Worm (Caenorhabditis elegans): Measurements from ENCODE around the gene cdk-11.2.
A peak's percentile ranks its signal among the peaks of the same experiment; 100 is the strongest.

cdk-11.2 gene

DNA sequence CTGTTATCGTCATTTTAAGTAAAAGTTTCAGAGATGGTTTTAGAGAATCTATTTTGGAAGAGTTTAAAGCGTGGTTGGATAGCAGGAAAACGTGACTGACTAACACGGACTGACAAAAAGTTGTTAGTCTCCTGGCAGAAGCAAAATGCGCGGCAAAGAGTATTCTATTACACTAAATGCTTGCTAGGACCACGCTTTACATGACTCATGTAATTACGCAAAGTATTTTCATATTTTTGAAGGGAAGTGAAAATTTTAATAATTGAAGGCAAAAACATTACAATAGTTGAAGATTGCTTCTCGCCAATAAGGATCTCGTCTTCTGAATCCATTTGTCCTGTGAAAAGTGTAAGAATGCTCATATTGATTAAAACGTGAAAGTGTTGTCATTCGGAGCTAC, 13.4 kb downstream of the cdk-11.2 start, which contains the start of gene gur-3:
Gene gur-3 (minus strand): TSS at position 101 of the 400 bp plus-strand sequence.
- TF ChIP-seq cog-1 (tag; optimal IDR thresholded peaks at IDR 0.05), result no peak
- TF ChIP-seq flt-1 (GFP tag; IDR thresholded peaks at IDR 0.05), result no peak
- no peak for TF ChIP-seq ztf-29 (GFP tag; IDR thresholded peaks at IDR 0.05)
- TF ChIP-seq med-1 (GFP tag; optimal IDR thresholded peaks at IDR 0.05; ENCODE audit: insufficient read depth), result no peak
- TF ChIP-seq ref-1 (GFP tag; conservative IDR thresholded peaks at IDR 0.05), result no peak
- TF ChIP-seq ztf-23 (GFP tag; IDR thresholded peaks at IDR 0.05), result no peak
- no peak for TF ChIP-seq klf-2 (GFP tag; conservative IDR thresholded peaks at IDR 0.05)
- no peak for TF ChIP-seq T22C8.4 (GFP tag; IDR thresholded peaks at IDR 0.05)

DNA sequence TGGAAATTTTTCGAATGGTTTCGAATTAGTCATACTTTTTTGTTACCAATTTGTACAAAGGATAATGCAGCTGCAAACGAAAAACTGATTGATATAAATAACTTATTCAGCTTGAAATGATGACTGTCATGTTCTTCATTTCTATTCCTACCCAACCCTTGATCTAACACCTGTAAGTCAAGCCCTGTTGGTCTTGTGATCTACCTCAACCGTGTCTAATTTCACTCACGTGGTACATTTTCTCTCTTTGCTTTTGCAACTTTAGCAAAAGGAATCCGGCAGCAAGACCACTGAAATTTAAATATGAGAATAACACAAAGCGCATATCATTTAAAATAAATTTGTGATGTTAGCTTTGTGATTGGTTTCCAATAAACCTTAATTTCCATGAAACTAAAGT, 15.5 kb downstream of the cdk-11.2 start:
- no peak for TF ChIP-seq ref-1 (GFP tag; conservative IDR thresholded peaks at IDR 0.05)

DNA sequence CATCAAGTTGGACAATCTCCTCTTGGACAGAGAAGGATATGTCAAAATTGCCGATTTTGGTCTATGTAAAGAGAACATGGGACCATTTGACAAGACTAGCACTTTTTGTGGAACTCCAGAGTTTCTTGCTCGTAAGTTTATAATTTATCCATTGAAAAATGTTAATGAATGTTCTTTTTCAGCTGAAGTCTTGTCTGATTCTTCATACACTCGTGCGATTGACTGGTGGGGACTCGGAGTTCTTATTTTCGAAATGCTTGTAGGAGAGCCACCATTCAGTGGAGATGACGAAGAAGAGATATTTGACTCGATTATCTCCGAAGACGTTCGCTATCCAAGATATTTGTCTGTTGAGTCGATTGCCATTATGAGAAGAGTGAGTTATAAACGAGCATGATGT, 18.4 kb downstream of the cdk-11.2 start:
- TF ChIP-seq flt-1 (GFP tag; IDR thresholded peaks at IDR 0.05) (no peak), tab-1 (GFP tag; IDR thresholded peaks at IDR 0.05) (no peak), med-1 (GFP tag; optimal IDR thresholded peaks at IDR 0.05; ENCODE audit: insufficient read depth) (no peak), ztf-29 (GFP tag; IDR thresholded peaks at IDR 0.05) (no peak), T22C8.4 (GFP tag; IDR thresholded peaks at IDR 0.05) (no peak), ref-1 (GFP tag; conservative IDR thresholded peaks at IDR 0.05) (no peak), ztf-23 (GFP tag; IDR thresholded peaks at IDR 0.05) (no peak), cog-1 (tag; optimal IDR thresholded peaks at IDR 0.05) (no peak), klf-2 (GFP tag; conservative IDR thresholded peaks at IDR 0.05) (no peak)

DNA sequence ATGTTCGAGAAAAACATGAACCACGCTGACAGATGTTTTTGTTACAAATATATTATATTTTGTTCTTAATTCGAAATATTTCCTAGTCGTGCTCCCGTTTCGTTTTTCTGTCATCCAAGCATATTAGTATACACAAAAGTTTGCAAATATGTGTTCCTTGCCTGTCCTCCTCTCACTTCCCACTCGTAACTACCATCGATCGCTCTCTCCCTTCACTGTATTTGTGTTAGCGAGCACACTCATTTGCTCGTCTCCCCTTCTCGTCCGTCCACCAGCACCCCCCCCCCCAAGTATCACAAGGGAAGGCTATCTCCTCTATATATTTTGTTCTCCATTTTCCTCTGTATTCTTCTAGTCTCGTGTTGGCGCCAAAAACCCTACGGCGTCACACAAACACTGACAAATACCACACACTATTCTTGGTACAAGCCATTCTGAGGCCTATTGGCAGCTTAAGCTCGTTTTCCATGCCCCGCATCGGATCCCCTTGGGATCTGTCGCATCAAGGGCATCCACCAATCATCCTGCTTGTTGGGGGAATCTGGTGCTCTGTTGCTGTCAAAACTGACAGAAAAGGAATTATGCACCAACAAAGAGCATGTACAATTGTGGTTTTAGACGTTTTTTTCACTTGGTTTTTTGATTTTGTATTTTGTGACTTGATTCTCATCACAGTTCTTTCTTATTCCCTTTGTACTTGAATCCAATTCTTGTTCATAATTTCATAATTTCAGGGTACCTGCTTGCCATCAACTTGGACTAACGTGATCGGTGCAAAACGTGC, 22.9 kb downstream of the cdk-11.2 start, which contains the start of gene pkn-1:
Gene pkn-1 (plus strand): TSS at position 734 of the 784 bp plus-strand sequence.
- TF ChIP-seq ztf-29 (GFP tag; IDR thresholded peaks at IDR 0.05) (peak; percentile 63; the same call in 1 of the 2 replicates), tab-1 (GFP tag; IDR thresholded peaks at IDR 0.05) (no peak)

DNA sequence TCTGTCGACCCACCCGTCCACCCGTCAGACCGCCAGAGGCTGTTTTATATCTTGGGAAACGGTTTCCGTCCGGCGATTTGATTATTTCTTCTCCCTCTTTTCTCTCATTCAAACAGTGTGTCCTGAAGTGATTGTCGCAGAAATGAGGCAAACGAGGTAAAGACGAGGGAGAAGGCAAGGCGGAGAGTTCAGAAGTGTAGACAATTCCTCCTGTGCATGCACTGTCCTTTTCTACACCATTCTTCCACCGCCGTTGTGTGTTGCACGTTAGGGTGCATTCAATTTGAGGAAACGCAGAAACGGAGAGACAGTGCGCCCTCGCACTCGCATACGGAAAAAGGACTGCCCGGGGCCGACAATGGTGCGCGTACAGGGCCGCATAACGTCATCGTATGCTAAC, 23.9 kb downstream of the cdk-11.2 start:
- TF ChIP-seq med-1 (GFP tag; optimal IDR thresholded peaks at IDR 0.05; ENCODE audit: insufficient read depth) (no peak), ztf-29 (GFP tag; IDR thresholded peaks at IDR 0.05) (no peak), klf-2 (GFP tag; conservative IDR thresholded peaks at IDR 0.05) (no peak), cog-1 (tag; optimal IDR thresholded peaks at IDR 0.05) (peak; percentile 37), flt-1 (GFP tag; IDR thresholded peaks at IDR 0.05) (0 out of 2 replicates have a peak, but pooled peaks have one; percentile 22), T22C8.4 (GFP tag; IDR thresholded peaks at IDR 0.05) (no peak), tab-1 (GFP tag; IDR thresholded peaks at IDR 0.05) (0 out of 2 replicates have a peak, but pooled peaks have one; percentile 9), ref-1 (GFP tag; conservative IDR thresholded peaks at IDR 0.05) (no peak), ztf-23 (GFP tag; IDR thresholded peaks at IDR 0.05) (no peak)

DNA sequence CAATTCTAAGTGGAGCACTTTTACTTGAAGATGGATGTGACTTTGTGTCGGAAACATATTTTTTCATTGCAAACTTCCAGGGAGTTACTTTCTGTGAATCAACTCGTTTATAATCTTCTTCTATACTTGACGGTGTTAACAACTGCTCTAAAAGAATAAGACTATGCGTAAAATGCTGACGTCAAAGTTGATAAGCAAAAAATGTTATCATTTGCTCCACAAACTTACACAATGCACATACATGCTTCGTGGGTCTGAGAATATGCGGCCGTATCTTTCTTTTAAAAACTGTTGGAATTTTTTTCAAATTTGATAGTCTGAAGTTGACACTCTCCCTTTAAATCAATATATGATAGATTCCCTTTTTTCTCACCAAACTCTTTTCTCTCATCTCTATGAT, 24.4 kb downstream of the cdk-11.2 start:
- no peak for TF ChIP-seq ref-1 (GFP tag; conservative IDR thresholded peaks at IDR 0.05)
- TF ChIP-seq flt-1 (GFP tag; IDR thresholded peaks at IDR 0.05), result no peak
- no peak for TF ChIP-seq ztf-23 (GFP tag; IDR thresholded peaks at IDR 0.05)
- no peak for TF ChIP-seq T22C8.4 (GFP tag; IDR thresholded peaks at IDR 0.05)
- no peak for TF ChIP-seq med-1 (GFP tag; optimal IDR thresholded peaks at IDR 0.05; ENCODE audit: insufficient read depth)
- no peak for TF ChIP-seq ztf-29 (GFP tag; IDR thresholded peaks at IDR 0.05)
- no peak for TF ChIP-seq tab-1 (GFP tag; IDR thresholded peaks at IDR 0.05)
- no peak for TF ChIP-seq cog-1 (tag; optimal IDR thresholded peaks at IDR 0.05)
- no peak for TF ChIP-seq klf-2 (GFP tag; conservative IDR thresholded peaks at IDR 0.05)

DNA sequence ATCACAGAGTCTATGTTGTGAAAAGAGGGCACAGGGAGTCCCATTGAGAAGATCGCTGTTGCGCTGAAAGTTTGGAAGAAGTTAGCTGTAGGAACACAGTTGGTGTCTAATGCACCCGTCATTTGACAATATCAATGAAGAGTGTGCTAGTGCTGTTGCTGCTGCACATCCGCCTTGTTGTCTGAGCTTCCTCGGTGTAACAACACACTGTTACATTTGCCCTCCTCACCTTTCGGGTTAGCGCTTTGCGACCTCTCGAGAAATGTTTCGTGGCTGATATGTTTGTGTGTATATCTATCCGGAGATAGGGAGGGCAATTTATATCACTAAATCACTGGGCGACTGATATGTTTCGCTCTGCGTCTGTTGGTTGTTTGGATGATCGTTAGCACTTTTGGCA, 25.3 kb downstream of the cdk-11.2 start:
- TF ChIP-seq cog-1 (tag; optimal IDR thresholded peaks at IDR 0.05) (peak; percentile 36), T22C8.4 (GFP tag; IDR thresholded peaks at IDR 0.05) (no peak)

DNA sequence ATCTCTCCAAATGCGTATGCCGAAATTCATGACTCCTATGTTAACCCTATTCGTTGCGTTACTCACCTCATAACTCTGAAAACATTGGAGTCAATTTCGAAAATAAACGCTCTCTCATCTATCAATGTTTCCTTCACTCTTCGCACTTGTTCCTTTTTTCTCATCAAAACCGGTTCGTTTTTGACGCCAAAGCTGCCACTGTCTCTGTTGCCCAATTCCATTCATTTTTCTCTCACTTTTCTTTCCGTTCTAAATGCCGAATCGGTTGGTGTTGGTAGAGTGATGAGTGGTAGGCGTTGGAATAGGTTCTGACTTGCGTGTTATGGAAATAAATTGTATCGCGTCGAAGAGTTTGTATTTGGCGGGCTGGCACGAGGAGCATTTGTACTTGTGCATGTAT, 26.2 kb downstream of the cdk-11.2 start:
- no peak for TF ChIP-seq ref-1 (GFP tag; conservative IDR thresholded peaks at IDR 0.05)
- TF ChIP-seq klf-2 (GFP tag; conservative IDR thresholded peaks at IDR 0.05), result no peak
- no peak for TF ChIP-seq flt-1 (GFP tag; IDR thresholded peaks at IDR 0.05)

DNA sequence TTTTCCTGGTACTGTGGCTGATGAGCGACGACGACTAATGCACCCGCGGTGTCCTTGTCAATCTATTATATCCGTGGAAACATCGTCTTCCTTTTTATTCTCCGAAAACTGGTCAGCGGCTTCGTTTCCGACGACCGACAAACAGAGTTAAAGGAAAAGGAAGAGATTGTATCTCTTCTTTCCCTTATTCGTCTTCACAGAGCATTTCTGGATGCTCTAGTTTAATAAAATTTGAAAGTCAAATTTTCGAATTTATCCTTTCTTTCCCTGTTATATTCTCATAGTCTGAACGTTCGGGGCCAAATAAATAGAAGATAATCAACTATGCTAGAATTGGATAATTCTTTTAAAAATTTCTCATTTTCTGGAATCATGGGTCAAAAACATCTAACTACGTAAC, 26.8 kb downstream of the cdk-11.2 start:
- TF ChIP-seq med-1 (GFP tag; optimal IDR thresholded peaks at IDR 0.05; ENCODE audit: insufficient read depth) (no peak), flt-1 (GFP tag; IDR thresholded peaks at IDR 0.05) (no peak), cog-1 (tag; optimal IDR thresholded peaks at IDR 0.05) (no peak), ztf-23 (GFP tag; IDR thresholded peaks at IDR 0.05) (no peak), ref-1 (GFP tag; conservative IDR thresholded peaks at IDR 0.05) (no peak), T22C8.4 (GFP tag; IDR thresholded peaks at IDR 0.05) (no peak), klf-2 (GFP tag; conservative IDR thresholded peaks at IDR 0.05) (no peak), ztf-29 (GFP tag; IDR thresholded peaks at IDR 0.05) (no peak), tab-1 (GFP tag; IDR thresholded peaks at IDR 0.05) (no peak)

DNA sequence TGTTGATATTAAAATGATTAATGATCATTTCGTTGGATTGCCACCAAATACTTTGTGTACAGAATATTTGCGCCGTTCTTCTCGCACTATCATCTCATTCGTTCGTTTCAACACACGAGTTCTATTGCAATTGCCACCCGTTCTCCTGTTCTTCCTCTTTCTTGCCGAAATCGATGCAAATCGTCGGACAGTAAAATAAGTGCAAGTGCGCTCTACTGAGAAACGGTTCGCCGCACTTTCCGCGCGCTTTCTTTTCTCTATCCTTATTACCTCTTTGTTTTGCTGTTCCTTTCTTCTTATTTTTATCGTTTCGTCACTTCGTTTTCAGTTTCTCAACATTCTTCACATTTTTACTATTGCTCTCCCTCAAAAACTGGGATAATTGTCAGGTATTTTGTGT, 28.4 kb downstream of the cdk-11.2 start:
- TF ChIP-seq T22C8.4 (GFP tag; IDR thresholded peaks at IDR 0.05), result no peak
- peak; percentile 10 for TF ChIP-seq cog-1 (tag; optimal IDR thresholded peaks at IDR 0.05)

DNA sequence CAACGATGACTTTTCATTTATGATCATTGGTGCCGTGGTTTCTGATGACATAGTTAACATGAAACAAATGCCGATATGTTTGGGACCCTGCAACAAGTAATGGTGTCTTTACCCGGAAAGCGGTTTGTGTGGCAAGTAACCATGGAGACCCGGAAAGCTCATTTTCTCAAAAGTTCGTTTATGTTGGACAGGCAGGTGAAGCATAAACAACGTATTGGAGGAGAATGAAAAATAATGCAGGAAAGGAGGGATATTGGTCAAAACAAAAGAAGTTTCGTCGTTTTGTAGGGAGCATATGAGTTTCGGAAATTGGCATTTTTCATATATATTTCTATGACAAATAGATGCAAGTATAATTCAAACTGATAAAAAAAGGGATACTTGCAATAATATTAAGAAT, 33.2 kb downstream of the cdk-11.2 start, which contains the start of gene dyf-6:
Gene dyf-6 (minus strand): TSS at position 101 of the 400 bp plus-strand sequence.
- TF ChIP-seq ztf-23 (GFP tag; IDR thresholded peaks at IDR 0.05), result no peak
- TF ChIP-seq T22C8.4 (GFP tag; IDR thresholded peaks at IDR 0.05), result no peak
- TF ChIP-seq cog-1 (tag; optimal IDR thresholded peaks at IDR 0.05), result no peak
- no peak for TF ChIP-seq klf-2 (GFP tag; conservative IDR thresholded peaks at IDR 0.05)

Data from whole organism, midembryonic.